Worm (Caenorhabditis elegans) whole organism, early embryonic: Measurements from ENCODE around the gene E02C12.10.

Source experiments
- B0310.2 ChIP-seq: sonication (generic microtip); optimal IDR thresholded peaks from 2 replicates; lab custom pipeline; 2016; ENCODE audit warnings: mild to moderate bottlenecking, missing genetic modification characterization, missing compliant biosample characterization
- F13C5.2 ChIP-seq: sonication (generic microtip); optimal IDR thresholded peaks from 2 replicates; lab custom pipeline; 2017; ENCODE audit warnings: mild to moderate bottlenecking, missing genetic modification characterization, inconsistent platforms, missing compliant biosample characterization
- aly-1 ChIP-seq: sonication (generic microtip); optimal IDR thresholded peaks from 2 replicates; lab custom pipeline; 2016; ENCODE audit warnings: missing genetic modification characterization, missing compliant biosample characterization
- ama-1 ChIP-seq: fragments of 150-350 bp; optimal IDR thresholded peaks from 2 replicates; lab custom pipeline; 2014
- ceh-13 ChIP-seq: fragments of 200-800 bp; sonication (Bioruptor generic); optimal IDR thresholded peaks from 2 replicates; lab custom pipeline; 2018; ENCODE audit warnings: mild to moderate bottlenecking, missing genetic modification characterization, missing compliant biosample characterization
- ceh-36 ChIP-seq: sonication (generic microtip); optimal IDR thresholded peaks from 2 replicates; lab custom pipeline; 2016; ENCODE audit warnings: missing genetic modification characterization, inconsistent platforms, missing compliant biosample characterization
- ets-7 ChIP-seq: sonication (generic microtip); optimal IDR thresholded peaks from 2 replicates; lab custom pipeline; 2016; ENCODE audit warnings: missing genotype, missing genetic modification characterization, missing compliant biosample characterization
- flt-1 ChIP-seq: fragments of 200-800 bp; sonication (Bioruptor generic); IDR thresholded peaks from 2 replicates; pipeline ENCODE4 v1.3.6; 2022; ENCODE audit warnings: missing genetic modification characterization, missing compliant biosample characterization
- hmbx-1 ChIP-seq: sonication (generic microtip); optimal IDR thresholded peaks from 2 replicates; lab custom pipeline; 2016; ENCODE audit warnings: mild to moderate bottlenecking, missing genetic modification characterization, missing compliant biosample characterization
- hmg-4 ChIP-seq: fragments of 200-800 bp; sonication (Bioruptor generic); optimal IDR thresholded peaks from 2 replicates; lab custom pipeline; 2018; ENCODE audit warnings: mild to moderate bottlenecking, missing genetic modification characterization, missing compliant biosample characterization
- hnd-1 ChIP-seq: sonication (generic microtip); optimal IDR thresholded peaks from 2 replicates; lab custom pipeline; 2016; ENCODE audit warnings: missing genetic modification characterization, missing compliant biosample characterization
- pes-1 ChIP-seq: fragments of 200-800 bp; sonication (Bioruptor generic); IDR thresholded peaks from 2 replicates; pipeline ENCODE4 v1.3.6; 2022; ENCODE audit warnings: missing genetic modification reagents, missing genetic modification characterization, missing compliant biosample characterization
- scrt-1 ChIP-seq: fragments of 200-800 bp; sonication (Bioruptor generic); IDR thresholded peaks from 2 replicates; pipeline ENCODE4 v1.3.6; 2022; ENCODE audit warnings: missing genetic modification characterization, missing compliant biosample characterization
- sea-1 ChIP-seq: fragments of 200-800 bp; sonication (Bioruptor generic); conservative IDR thresholded peaks from 2 replicates; pipeline ENCODE4 v1.3.6; 2022; ENCODE audit warnings: missing genetic modification characterization, missing compliant biosample characterization
- tbx-11 ChIP-seq: fragments of 200-800 bp; sonication (Bioruptor generic); IDR thresholded peaks from 2 replicates; pipeline ENCODE4 v1.3.6; 2022; ENCODE audit warnings: missing genetic modification characterization, missing compliant biosample characterization
- tbx-37 ChIP-seq: fragments of 200-800 bp; sonication (Bioruptor generic); conservative IDR thresholded peaks from 2 replicates; pipeline ENCODE4 v1.3.6; 2022; ENCODE audit warnings: missing genetic modification reagents, missing genetic modification characterization, missing compliant biosample characterization
- tra-4 ChIP-seq: sonication (generic microtip); optimal IDR thresholded peaks from 2 replicates; lab custom pipeline; 2017; ENCODE audit warnings: missing genetic modification characterization, missing compliant biosample characterization

E02C12.10 gene

DNA sequence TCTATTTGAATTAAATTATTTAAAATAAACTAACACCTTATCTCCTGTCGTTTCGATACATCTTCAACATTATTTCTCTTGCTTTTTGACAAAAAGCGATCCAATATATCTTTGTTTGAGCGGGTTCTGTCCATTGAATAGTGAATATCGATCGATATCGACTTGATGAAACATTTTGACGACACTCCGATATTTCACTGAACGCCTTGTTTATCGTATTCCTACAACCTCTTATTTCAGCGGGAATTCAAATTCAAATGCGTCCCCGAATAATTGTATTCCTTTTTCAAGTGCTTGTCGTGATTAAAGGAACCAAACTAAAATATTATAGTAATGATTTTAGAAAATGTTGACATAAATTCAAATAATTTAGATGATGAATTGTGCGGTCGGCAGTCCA, 31.4 kb downstream of the E02C12.10 start, which contains the start of the genes K07B1.7 and try-5:
TSS of gene K07B1.7 (minus strand) at position 159 of the 400 bp plus-strand sequence.
TSS of gene try-5 (plus strand) at position 241 of the 400 bp plus-strand sequence.
- TF ChIP-seq flt-1 (no peak), hmbx-1 (tag; lab: Kevin White, UChicago) (no peak), sea-1 (GFP tag; lab: Robert Waterston, UW) (no peak), aly-1 (tag; lab: Kevin White, UChicago) (no peak), hnd-1 (tag; lab: Kevin White, UChicago) (no peak), F13C5.2 (no peak), scrt-1 (no peak), ceh-13 (GFP tag; lab: Kevin White, UChicago) (no peak), ama-1 (lab: Kevin White, UChicago) (no peak), ets-7 (tag; lab: Kevin White, UChicago) (no peak), pes-1 (GFP tag; lab: Robert Waterston, UW) (no peak), tra-4 (tag; lab: Kevin White, UChicago) (no peak), hmg-4 (GFP tag; lab: Kevin White, UChicago) (no peak), tbx-37 (GFP tag; lab: Robert Waterston, UW) (no peak), tbx-11 (no peak), B0310.2 (tag; lab: Kevin White, UChicago) (no peak), ceh-36 (tag; lab: Kevin White, UChicago) (no peak)

DNA sequence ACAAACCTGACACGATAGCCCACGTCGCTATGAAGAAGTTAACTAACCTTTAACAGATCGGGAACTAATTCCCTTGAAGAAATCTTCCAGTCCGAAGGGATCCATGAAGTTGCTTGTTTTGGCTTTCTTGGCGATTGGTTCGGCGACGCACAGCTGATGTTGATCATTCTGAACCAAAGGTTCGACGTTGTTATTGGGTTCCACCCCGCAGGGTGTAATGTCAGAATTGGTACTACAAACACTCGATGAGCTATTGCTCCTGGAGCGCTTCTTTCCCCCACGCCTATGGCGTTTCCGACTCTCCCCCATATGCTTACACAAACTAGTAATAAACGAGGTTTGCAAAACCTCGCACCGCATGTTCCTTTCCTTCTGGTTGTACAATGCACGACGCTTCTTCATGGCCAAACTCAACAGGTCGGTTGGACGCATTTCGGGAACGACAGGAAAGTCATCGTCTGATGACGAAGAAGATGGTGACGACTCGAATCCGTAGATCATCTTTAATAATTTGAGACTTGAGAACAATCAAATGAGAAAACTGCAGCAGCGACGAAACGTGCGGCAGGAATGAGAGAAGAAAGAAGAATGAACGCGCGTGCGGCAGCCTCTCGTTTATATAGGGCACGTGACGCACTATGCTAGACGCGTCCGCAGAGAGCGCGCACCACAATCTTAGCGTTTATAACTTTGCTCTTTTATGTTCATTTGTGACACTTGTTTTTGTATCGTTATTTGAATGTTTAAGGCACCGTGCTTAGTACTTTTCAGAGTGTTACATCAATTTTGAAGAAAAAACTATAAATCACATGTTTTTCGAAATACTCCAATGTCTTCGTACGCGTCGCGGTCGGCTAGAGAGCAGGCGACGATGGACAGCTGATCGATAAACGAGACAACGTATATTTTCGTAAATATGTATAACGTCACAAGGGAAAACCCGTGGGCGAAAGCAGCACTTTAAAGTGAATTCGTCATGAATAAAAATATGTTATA, 34.3 kb downstream of the E02C12.10 start, which contains the start of gene tos-1:
TSS of gene tos-1 (minus strand) at position 575 of the 996 bp plus-strand sequence.
- TF ChIP-seq ama-1 (lab: Kevin White, UChicago), result peak; percentile 99
- no peak for TF ChIP-seq tbx-37 (GFP tag; lab: Robert Waterston, UW)
- TF ChIP-seq ceh-13 (GFP tag; lab: Kevin White, UChicago), result peak; percentile 38
- TF ChIP-seq ceh-36 (tag; lab: Kevin White, UChicago), result peak; percentile 70
- peak; percentile 70 for TF ChIP-seq aly-1 (tag; lab: Kevin White, UChicago)
- peak; percentile 52 for TF ChIP-seq tra-4 (tag; lab: Kevin White, UChicago)
- peak; percentile 86 for TF ChIP-seq hmg-4 (GFP tag; lab: Kevin White, UChicago)
- TF ChIP-seq ets-7 (tag; lab: Kevin White, UChicago), result peak; percentile 54
- peak; percentile 98 for TF ChIP-seq F13C5.2
- 0 out of 2 replicates have a peak, but pooled peaks have one; percentile 45 for TF ChIP-seq scrt-1
- peak; percentile 57 for TF ChIP-seq hnd-1 (tag; lab: Kevin White, UChicago)
- peak; percentile 62; the same call in 1 of the 2 replicates for TF ChIP-seq sea-1 (GFP tag; lab: Robert Waterston, UW)
- peak; percentile 68 for TF ChIP-seq pes-1 (GFP tag; lab: Robert Waterston, UW)
- TF ChIP-seq tbx-11, result peak; percentile 62
- peak; percentile 64 for TF ChIP-seq flt-1
- TF ChIP-seq hmbx-1 (tag; lab: Kevin White, UChicago), result peak; percentile 66
- TF ChIP-seq B0310.2 (tag; lab: Kevin White, UChicago), result peak; percentile 62

DNA sequence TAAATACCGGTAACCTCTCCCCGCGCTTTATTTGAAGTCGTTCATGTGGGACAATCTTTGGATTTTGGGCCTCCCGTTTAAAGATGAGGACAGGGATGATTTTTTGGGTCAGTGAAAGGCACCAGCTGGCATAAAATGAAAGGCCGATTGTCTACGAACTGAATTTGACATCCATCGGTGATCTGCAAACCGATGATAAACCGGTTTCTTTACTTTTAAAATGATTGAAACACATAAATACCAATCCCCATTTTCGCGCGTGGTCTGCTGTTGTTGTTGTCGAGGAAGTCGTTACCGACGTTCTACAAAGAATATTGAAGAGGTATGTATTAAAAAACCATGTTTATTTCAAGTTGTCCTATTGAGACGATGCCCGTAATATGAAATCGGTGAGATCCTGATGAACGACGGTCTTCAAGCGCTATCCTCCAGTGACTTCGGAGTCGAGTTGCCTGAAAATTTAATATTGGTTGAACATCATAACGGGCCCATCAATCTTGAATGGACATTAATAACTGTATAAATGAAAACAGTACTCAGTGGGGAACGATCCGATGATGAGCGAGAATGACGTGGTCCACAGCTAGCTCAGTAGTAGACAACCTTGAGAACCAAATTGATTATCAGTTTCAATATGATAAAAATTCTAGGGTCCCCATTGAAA, 35.1 kb downstream of the E02C12.10 start:
- TF ChIP-seq tbx-11, result 0 out of 2 replicates have a peak, but pooled peaks have one; percentile 46
- no peak for TF ChIP-seq scrt-1
- TF ChIP-seq B0310.2 (tag; lab: Kevin White, UChicago), result no peak
- TF ChIP-seq hmg-4 (GFP tag; lab: Kevin White, UChicago), result no peak
- TF ChIP-seq hmbx-1 (tag; lab: Kevin White, UChicago), result no peak
- no peak for TF ChIP-seq tra-4 (tag; lab: Kevin White, UChicago)
- TF ChIP-seq aly-1 (tag; lab: Kevin White, UChicago), result no peak
- TF ChIP-seq ceh-36 (tag; lab: Kevin White, UChicago), result no peak
- TF ChIP-seq tbx-37 (GFP tag; lab: Robert Waterston, UW), result no peak
- no peak for TF ChIP-seq ets-7 (tag; lab: Kevin White, UChicago)
- TF ChIP-seq flt-1, result no peak
- TF ChIP-seq ama-1 (lab: Kevin White, UChicago), result peak; percentile 6
- TF ChIP-seq sea-1 (GFP tag; lab: Robert Waterston, UW), result no peak
- no peak for TF ChIP-seq hnd-1 (tag; lab: Kevin White, UChicago)
- peak; percentile 56; the same call in 1 of the 2 replicates for TF ChIP-seq pes-1 (GFP tag; lab: Robert Waterston, UW)
- TF ChIP-seq ceh-13 (GFP tag; lab: Kevin White, UChicago), result no peak
- TF ChIP-seq F13C5.2, result no peak

DNA sequence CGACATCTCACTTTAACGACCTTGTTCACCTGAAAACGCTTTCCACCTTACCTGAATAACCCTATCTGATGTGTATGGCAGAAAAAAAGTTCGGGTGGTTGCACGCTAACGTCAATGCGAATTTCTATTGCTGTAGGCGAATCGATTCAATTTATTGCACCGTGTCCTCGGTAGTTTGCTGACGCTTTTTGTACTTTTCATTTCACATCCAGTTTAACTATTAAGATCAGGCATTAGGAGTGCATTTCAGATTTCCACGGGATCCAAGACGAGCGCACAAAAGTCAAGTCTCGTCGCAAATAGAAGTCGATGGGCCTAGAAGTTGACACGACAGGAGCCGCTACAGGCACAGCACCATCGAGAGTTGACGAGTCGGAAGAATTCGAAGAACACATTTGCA, 35.9 kb downstream of the E02C12.10 start:
- TF ChIP-seq pes-1 (GFP tag; lab: Robert Waterston, UW) (peak; percentile 69), flt-1 (peak; percentile 60; the same call in 1 of the 2 replicates), tbx-11 (peak; percentile 38; the same call in 1 of the 2 replicates), sea-1 (GFP tag; lab: Robert Waterston, UW) (peak; percentile 62; the same call in 1 of the 2 replicates)

DNA sequence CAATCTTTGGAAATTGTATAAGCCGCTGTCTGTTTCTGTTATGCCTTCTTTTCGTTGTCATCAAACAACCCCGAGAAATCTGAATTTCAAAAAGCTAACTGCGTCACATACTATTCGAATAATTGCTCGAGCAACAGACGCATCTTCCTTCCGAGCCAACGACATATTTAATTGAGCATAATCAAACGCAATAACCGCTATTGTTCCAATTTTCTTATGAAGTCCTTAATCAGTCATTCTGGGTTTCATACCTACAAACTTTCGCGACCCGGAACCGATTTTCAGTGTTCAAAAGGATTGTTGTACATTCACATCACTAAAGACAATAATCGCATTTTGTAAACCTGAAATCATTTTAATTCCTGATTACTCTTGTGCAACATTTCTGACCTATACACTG, 36.4 kb downstream of the E02C12.10 start:
- TF ChIP-seq scrt-1, result peak; percentile 40; the same call in 1 of the 2 replicates

DNA sequence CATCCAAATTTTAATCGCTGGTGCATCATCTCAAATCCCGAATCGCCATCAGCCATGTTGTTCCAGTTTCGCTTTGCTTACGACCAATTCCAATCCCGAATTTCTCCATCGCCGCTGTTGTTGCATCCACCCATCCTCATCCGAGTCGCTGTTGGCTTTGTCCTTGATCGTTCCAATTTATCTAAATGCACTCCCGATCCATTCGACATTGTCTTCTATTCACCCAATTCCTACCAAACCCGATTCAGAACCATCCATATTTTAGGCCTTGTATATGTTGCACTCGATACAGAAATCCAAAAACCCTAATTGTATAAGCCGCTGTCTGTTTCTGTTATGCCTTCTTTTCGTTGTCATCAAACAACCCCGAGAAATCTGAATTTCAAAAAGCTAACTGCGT, 37.9 kb downstream of the E02C12.10 start:
- TF ChIP-seq sea-1 (GFP tag; lab: Robert Waterston, UW) (no peak), flt-1 (no peak), hmg-4 (GFP tag; lab: Kevin White, UChicago) (no peak), hnd-1 (tag; lab: Kevin White, UChicago) (no peak), aly-1 (tag; lab: Kevin White, UChicago) (no peak), ets-7 (tag; lab: Kevin White, UChicago) (no peak), hmbx-1 (tag; lab: Kevin White, UChicago) (no peak), pes-1 (GFP tag; lab: Robert Waterston, UW) (no peak), scrt-1 (no peak), tbx-37 (GFP tag; lab: Robert Waterston, UW) (no peak)
